Worm (Caenorhabditis elegans) whole organism, mixed stage, embryonic: ENCODE measurements around the gene F22H10.11.

Experiments used
- M03D4.4 ChIP-seq: sonication (generic microtip); optimal IDR thresholded peaks from 2 replicates; lab custom pipeline; 2017; ENCODE audit warnings: mild to moderate bottlenecking, missing genetic modification characterization, missing compliant biosample characterization
- bed-3 ChIP-seq: fragments of 200-800 bp; sonication (Bioruptor generic); optimal IDR thresholded peaks from 3 replicates; lab custom pipeline; 2018; ENCODE audit warnings: mild to moderate bottlenecking, missing genetic modification characterization, moderate library complexity, missing compliant biosample characterization
- blmp-1 ChIP-seq: fragments of 150-350 bp; optimal IDR thresholded peaks from 2 replicates; lab custom pipeline; 2014; ENCODE audit warnings: missing biosample characterization, missing genetic modification characterization
- ceh-39 ChIP-seq: fragments of 150-350 bp; optimal IDR thresholded peaks from 2 replicates; lab custom pipeline; 2014; ENCODE audit warnings: missing biosample characterization, missing genetic modification characterization
- ceh-43 ChIP-seq: fragments of 200-800 bp; sonication (Bioruptor generic); optimal IDR thresholded peaks from 2 replicates; lab custom pipeline; 2018; ENCODE audit warnings: mild to moderate bottlenecking, missing genetic modification characterization, moderate library complexity, missing compliant biosample characterization
- ceh-83 ChIP-seq: fragments of 200-800 bp; sonication (Bioruptor generic); optimal IDR thresholded peaks from 2 replicates; lab custom pipeline; 2018; ENCODE audit warnings: mild to moderate bottlenecking, missing genetic modification characterization, missing compliant biosample characterization
- ces-1 ChIP-seq: fragments of 150-350 bp; optimal IDR thresholded peaks from 2 replicates; lab custom pipeline; 2014; ENCODE audit warnings: missing biosample characterization, missing genetic modification reagents, missing genetic modification characterization
- cnd-1 ChIP-seq: fragments of 200-800 bp; sonication (Bioruptor generic); optimal IDR thresholded peaks from 2 replicates; lab custom pipeline; 2018; ENCODE audit warnings: mild to moderate bottlenecking, missing genetic modification characterization, missing compliant biosample characterization
- drap-1 ChIP-seq: fragments of 200-800 bp; sonication (Bioruptor generic); optimal IDR thresholded peaks from 3 replicates; lab custom pipeline; 2018; ENCODE audit warnings: mild to moderate bottlenecking, missing genetic modification characterization, missing compliant biosample characterization
- elt-1 ChIP-seq: sonication (generic microtip); optimal IDR thresholded peaks from 2 replicates; lab custom pipeline; 2017; ENCODE audit warnings: missing genetic modification characterization, mild to moderate bottlenecking, missing compliant biosample characterization, antibody characterized with exemption, moderate library complexity, borderline replicate concordance; ENCODE audit not compliant: insufficient read depth
- elt-3 ChIP-seq: fragments of 150-350 bp; optimal IDR thresholded peaks from 2 replicates; lab custom pipeline; 2014; ENCODE audit warnings: missing biosample characterization, missing genetic modification characterization
- hlh-1 ChIP-seq: fragments of 150-350 bp; optimal IDR thresholded peaks from 2 replicates; lab custom pipeline; 2014; ENCODE audit warnings: missing biosample characterization, missing genetic modification reagents, missing genetic modification characterization
- lin-32 ChIP-seq: fragments of 200-800 bp; sonication (Bioruptor generic); optimal IDR thresholded peaks from 2 replicates; lab custom pipeline; 2018; ENCODE audit warnings: mild to moderate bottlenecking, missing genetic modification characterization, missing compliant biosample characterization
- lsy-2 ChIP-seq: fragments of 150-350 bp; optimal IDR thresholded peaks from 2 replicates; lab custom pipeline; 2014; ENCODE audit warnings: missing biosample characterization, missing genetic modification characterization
- mep-1 ChIP-seq: fragments of 150-350 bp; optimal IDR thresholded peaks from 2 replicates; lab custom pipeline; 2017; ENCODE audit warnings: missing biosample characterization, missing genetic modification reagents, missing genetic modification characterization, inconsistent platforms
- mls-2 ChIP-seq: sonication (generic microtip); optimal IDR thresholded peaks from 2 replicates; lab custom pipeline; 2016; ENCODE audit warnings: mild to moderate bottlenecking, missing genetic modification characterization, moderate library complexity, missing compliant biosample characterization
- nhr-12 ChIP-seq: fragments of 150-350 bp; optimal IDR thresholded peaks from 2 replicates; lab custom pipeline; 2014; ENCODE audit warnings: missing biosample characterization, missing genetic modification characterization
- nhr-28 ChIP-seq: fragments of 150-350 bp; optimal IDR thresholded peaks from 2 replicates; lab custom pipeline; 2014; ENCODE audit warnings: missing biosample characterization, missing genetic modification characterization
- pha-4 ChIP-seq: fragments of 150-350 bp; optimal IDR thresholded peaks from 2 replicates; lab custom pipeline; 2018; ENCODE audit warnings: missing biosample characterization, missing genetic modification reagents, missing genetic modification characterization
- snpc-4 ChIP-seq: fragments of 150-350 bp; optimal IDR thresholded peaks from 2 replicates; lab custom pipeline; 2014; ENCODE audit warnings: missing biosample characterization, missing genetic modification characterization
- sptf-1 ChIP-seq: sonication (generic microtip); optimal IDR thresholded peaks from 2 replicates; lab custom pipeline; 2017; ENCODE audit warnings: mild to moderate bottlenecking, missing genetic modification characterization, moderate library complexity, missing compliant biosample characterization
- tbx-8 ChIP-seq: fragments of 200-800 bp; sonication (Bioruptor generic); optimal IDR thresholded peaks from 2 replicates; lab custom pipeline; 2018; ENCODE audit warnings: mild to moderate bottlenecking, missing genetic modification characterization, moderate library complexity, missing compliant biosample characterization
- unc-120 ChIP-seq: sonication (generic microtip); optimal IDR thresholded peaks from 2 replicates; lab custom pipeline; 2017; ENCODE audit warnings: missing genetic modification characterization, missing compliant biosample characterization; ENCODE audit not compliant: poor library complexity, severe bottlenecking
- unc-39 ChIP-seq: fragments of 150-350 bp; optimal IDR thresholded peaks from 2 replicates; lab custom pipeline; 2014; ENCODE audit warnings: missing biosample characterization, missing genetic modification characterization
- unc-62 ChIP-seq: fragments of 150-350 bp; optimal IDR thresholded peaks from 2 replicates; lab custom pipeline; 2014; ENCODE audit warnings: missing biosample characterization, missing genetic modification reagents, missing genetic modification characterization
- zip-8 ChIP-seq: fragments of 150-350 bp; optimal IDR thresholded peaks from 2 replicates; lab custom pipeline; 2014; ENCODE audit warnings: missing biosample characterization, missing genetic modification characterization
- ztf-11 ChIP-seq: fragments of 150-350 bp; optimal IDR thresholded peaks from 2 replicates; lab custom pipeline; 2014; ENCODE audit warnings: missing biosample characterization, missing genetic modification characterization

F22H10.11 gene

ce11 chrX:16650600-16650999, 37.2 kb downstream of the F22H10.11 start:
- no peak for TF ChIP-seq ces-1 (GFP tag; lab: Kevin White, UChicago)
- no peak for TF ChIP-seq unc-62 (GFP tag; lab: Kevin White, UChicago)
- no peak for TF ChIP-seq lin-32 (GFP tag; lab: Kevin White, UChicago)
- TF ChIP-seq unc-39 (tag; lab: Kevin White, UChicago): no peak
- TF ChIP-seq ztf-11 (tag; lab: Kevin White, UChicago): no peak
- no peak for TF ChIP-seq pha-4 (tag; lab: Kevin White, UChicago)
- no peak for TF ChIP-seq zip-8
- TF ChIP-seq ceh-39 (tag; lab: Kevin White, UChicago): no peak
- TF ChIP-seq M03D4.4 (tag; lab: Kevin White, UChicago): no peak
- no peak for TF ChIP-seq elt-3
- no peak for TF ChIP-seq mls-2 (tag; lab: Kevin White, UChicago)
- TF ChIP-seq cnd-1 (tag; lab: Kevin White, UChicago): no peak
- TF ChIP-seq nhr-28: no peak
- no peak for TF ChIP-seq tbx-8

ce11 chrX:16648773-16649172, 39.1 kb downstream of the F22H10.11 start:
- TF ChIP-seq ces-1 (GFP tag; lab: Kevin White, UChicago): peak; percentile 80
- TF ChIP-seq tbx-8: no peak

ce11 chrX:16647222-16647621, 40.6 kb downstream of the F22H10.11 start:
- TF ChIP-seq cnd-1 (tag; lab: Kevin White, UChicago) (no peak), hlh-1 (tag; lab: Kevin White, UChicago) (no peak), lsy-2 (tag; lab: Kevin White, UChicago) (no peak)

ce11 chrX:16644889-16645288, 43.0 kb downstream of the F22H10.11 start:
- TF ChIP-seq mep-1 (no peak), M03D4.4 (tag; lab: Kevin White, UChicago) (no peak), tbx-8 (no peak), snpc-4 (tag; lab: Kevin White, UChicago) (no peak), blmp-1 (no peak), unc-39 (tag; lab: Kevin White, UChicago) (no peak), drap-1 (GFP tag; lab: Kevin White, UChicago) (no peak), ceh-43 (GFP tag; lab: Kevin White, UChicago) (no peak), unc-120 (tag; lab: Kevin White, UChicago) (no peak), hlh-1 (tag; lab: Kevin White, UChicago) (no peak), ceh-83 (no peak), ceh-39 (tag; lab: Kevin White, UChicago) (no peak), zip-8 (no peak), elt-1 (tag; lab: Kevin White, UChicago) (no peak), lsy-2 (tag; lab: Kevin White, UChicago) (no peak), bed-3 (no peak), sptf-1 (tag; lab: Kevin White, UChicago) (no peak), mls-2 (tag; lab: Kevin White, UChicago) (no peak)

- TF ChIP-seq ceh-43 (GFP tag; lab: Kevin White, UChicago): no peak
- TF ChIP-seq unc-39 (tag; lab: Kevin White, UChicago): no peak
- no peak for TF ChIP-seq lsy-2 (tag; lab: Kevin White, UChicago)
Measured at ce11 chrX:16643246-16643645, 44.6 kb downstream of the F22H10.11 start.

ce11 chrX:16641678-16642077, 46.2 kb downstream of the F22H10.11 start:
- TF ChIP-seq unc-39 (tag; lab: Kevin White, UChicago): no peak
- no peak for TF ChIP-seq ces-1 (GFP tag; lab: Kevin White, UChicago)
- TF ChIP-seq lsy-2 (tag; lab: Kevin White, UChicago): no peak
- no peak for TF ChIP-seq nhr-12 (tag; lab: Kevin White, UChicago)
